ENCODE assay signal across 4 worm cellular contexts in genomic region chrIV:12724641-12725040, ce11.
TF ChIP-seq lines count a peak whose summit lies in the region.

TSS of gene T23F6.3 (minus strand) at chrIV:12724760.
TSS of gene rbd-1 (plus strand) at chrIV:12724986.

TF ChIP-seq in whole organism, L2 larva, 48 proteins besides CTCF, POLR2A, EP300 and RAD21 (continues in another document):
- peak; percentile 72 for TF ChIP-seq ceh-82 (tag; optimal IDR thresholded peaks at IDR 0.05; lab: Kevin White, UChicago)
- TF ChIP-seq egl-27 (tag; optimal IDR thresholded peaks at IDR 0.05; lab: Kevin White, UChicago): peak; percentile 86
- TF ChIP-seq sma-3 (GFP tag; optimal IDR thresholded peaks at IDR 0.05; lab: Kevin White, UChicago): peak; percentile 95
- TF ChIP-seq mab-5 (tag; optimal IDR thresholded peaks at IDR 0.05; lab: Kevin White, UChicago): peak; percentile 84
- TF ChIP-seq unc-39 (tag; optimal IDR thresholded peaks at IDR 0.05; lab: Kevin White, UChicago): no peak
- peak; percentile 94 for TF ChIP-seq sma-9 (GFP tag; optimal IDR thresholded peaks at IDR 0.05; lab: Kevin White, UChicago)
- no peak for TF ChIP-seq sma-9 (tag; optimal IDR thresholded peaks at IDR 0.05; lab: Kevin White, UChicago)
- TF ChIP-seq ZK546.5 (tag; optimal IDR thresholded peaks at IDR 0.05; lab: Kevin White, UChicago): peak; percentile 35
- no peak for TF ChIP-seq mbf-1 (tag; optimal IDR thresholded peaks at IDR 0.05; lab: Kevin White, UChicago)
- peak; percentile 76 for TF ChIP-seq snpc-4 (tag; optimal IDR thresholded peaks at IDR 0.05; lab: Kevin White, UChicago)
- TF ChIP-seq lin-13 (GFP tag; optimal IDR thresholded peaks at IDR 0.05; lab: Kevin White, UChicago): peak; percentile 89
- peak; percentile 89 for TF ChIP-seq F13H6.1 (tag; optimal IDR thresholded peaks at IDR 0.05; lab: Kevin White, UChicago)
- TF ChIP-seq lsy-2 (tag; optimal IDR thresholded peaks at IDR 0.05; lab: Kevin White, UChicago): peak; percentile 86 to 93
- no peak for TF ChIP-seq lin-39 (tag; optimal IDR thresholded peaks at IDR 0.05; lab: Kevin White, UChicago)
- peak; percentile 83 for TF ChIP-seq nhr-21 (tag; optimal IDR thresholded peaks at IDR 0.05; lab: Kevin White, UChicago)
- peak in 1 of 2 experiments; percentile 27 for TF ChIP-seq mdl-1 (tag; optimal IDR thresholded peaks at IDR 0.05; lab: Kevin White, UChicago)
- TF ChIP-seq nhr-77 (tag; optimal IDR thresholded peaks at IDR 0.05; lab: Kevin White, UChicago): no peak
- peak; percentile 83 for TF ChIP-seq nhr-25 (tag; optimal IDR thresholded peaks at IDR 0.05; lab: Kevin White, UChicago)
- peak; percentile 98 for TF ChIP-seq R02D3.7 (tag; optimal IDR thresholded peaks at IDR 0.05; lab: Kevin White, UChicago)
- peak; percentile 69 for TF ChIP-seq lin-11 (tag; optimal IDR thresholded peaks at IDR 0.05; lab: Kevin White, UChicago)
- TF ChIP-seq C34F6.9 (tag; optimal IDR thresholded peaks at IDR 0.05; lab: Kevin White, UChicago): peak; percentile 87
- peak; percentile 61 for TF ChIP-seq zag-1 (tag; optimal IDR thresholded peaks at IDR 0.05; lab: Kevin White, UChicago)
- TF ChIP-seq ceh-16 (tag; optimal IDR thresholded peaks at IDR 0.05; lab: Kevin White, UChicago): no peak

TF ChIP-seq in whole organism, L4 larva, 104 proteins besides CTCF, POLR2A, EP300 and RAD21 (continues in another document):
- TF ChIP-seq sdz-12 (GFP tag; optimal IDR thresholded peaks at IDR 0.05; lab: Kevin White, UChicago) (no peak), cey-2 (tag; optimal IDR thresholded peaks at IDR 0.05; lab: Kevin White, UChicago; ENCODE audit: borderline replicate concordance, insufficient read depth) (no peak), ztf-7 (tag; optimal IDR thresholded peaks at IDR 0.05; lab: Kevin White, UChicago) (peak; percentile 74), lin-38 (GFP tag; IDR thresholded peaks at IDR 0.05; lab: Robert Waterston, UW) (peak; percentile 83), gei-8 (GFP tag; optimal IDR thresholded peaks at IDR 0.05; lab: Kevin White, UChicago) (no peak), ZK546.5 (tag; optimal IDR thresholded peaks at IDR 0.05; lab: Kevin White, UChicago) (no peak), ceh-32 (tag; optimal IDR thresholded peaks at IDR 0.05; lab: Kevin White, UChicago; ENCODE audit: poor library complexity) (no peak), lin-13 (GFP tag; optimal IDR thresholded peaks at IDR 0.05; lab: Kevin White, UChicago) (peak; percentile 59), set-16 (GFP tag; IDR thresholded peaks at IDR 0.05; lab: Robert Waterston, UW) (no peak), F10B5.3 (tag; optimal IDR thresholded peaks at IDR 0.05; lab: Kevin White, UChicago) (no peak), saeg-2 (GFP tag; IDR thresholded peaks at IDR 0.05; lab: Robert Waterston, UW) (no peak), snpc-1.2 (GFP tag; IDR thresholded peaks at IDR 0.05; lab: Robert Waterston, UW) (peak; percentile 55; the same call in 1 of the 2 replicates), hlh-30 (tag; optimal IDR thresholded peaks at IDR 0.05; lab: Kevin White, UChicago; ENCODE audit: insufficient read depth) (peak; percentile 78), vab-7 (GFP tag; IDR thresholded peaks at IDR 0.05; lab: Robert Waterston, UW) (peak; percentile 66), ZK337.2 (GFP tag; IDR thresholded peaks at IDR 0.05; lab: Robert Waterston, UW) (peak; percentile 55; the same call in 1 of the 2 replicates), rbr-2 (tag; optimal IDR thresholded peaks at IDR 0.05; lab: Kevin White, UChicago) (peak; percentile 67), D1046.2 (GFP tag; IDR thresholded peaks at IDR 0.05; lab: Robert Waterston, UW) (no peak), pha-4 (GFP tag; IDR thresholded peaks at IDR 0.05; lab: Robert Waterston, UW) (peak; percentile 54; the same call in 1 of the 2 replicates), pha-4 (tag; optimal IDR thresholded peaks at IDR 0.05; lab: Kevin White, UChicago) (peak; percentile 83), unc-39 (tag; optimal IDR thresholded peaks at IDR 0.05; lab: Kevin White, UChicago) (no peak), daf-12 (tag; optimal IDR thresholded peaks at IDR 0.05; lab: Kevin White, UChicago) (no peak), nhr-11 (tag; optimal IDR thresholded peaks at IDR 0.05; lab: Kevin White, UChicago) (peak; percentile 65), nhr-10 (tag; optimal IDR thresholded peaks at IDR 0.05; lab: Kevin White, UChicago) (no peak)

TF ChIP-seq in whole organism, late embryonic, 69 proteins besides CTCF, POLR2A, EP300 and RAD21 (continues in another document):
- TF ChIP-seq ceh-24 (tag; optimal IDR thresholded peaks at IDR 0.05; lab: Kevin White, UChicago) (no peak), ceh-18 (tag; optimal IDR thresholded peaks at IDR 0.05; lab: Kevin White, UChicago) (peak; percentile 66), unc-86 (tag; optimal IDR thresholded peaks at IDR 0.05; lab: Kevin White, UChicago) (peak; percentile 43), nfya-1 (tag; optimal IDR thresholded peaks at IDR 0.05; lab: Kevin White, UChicago) (peak; percentile 70), ahr-1 (tag; optimal IDR thresholded peaks at IDR 0.05; lab: Kevin White, UChicago) (peak; percentile 29), ceh-2 (tag; optimal IDR thresholded peaks at IDR 0.05; lab: Kevin White, UChicago) (peak; percentile 83), ref-2 (tag; optimal IDR thresholded peaks at IDR 0.05; lab: Kevin White, UChicago) (peak; percentile 69), ets-4 (tag; optimal IDR thresholded peaks at IDR 0.05; lab: Kevin White, UChicago) (peak; percentile 76), dve-1 (tag; optimal IDR thresholded peaks at IDR 0.05; lab: Kevin White, UChicago) (peak; percentile 61), syd-9 (tag; optimal IDR thresholded peaks at IDR 0.05; lab: Kevin White, UChicago) (no peak), ceh-14 (tag; optimal IDR thresholded peaks at IDR 0.05; lab: Kevin White, UChicago) (peak; percentile 65), ceh-6 (GFP tag; optimal IDR thresholded peaks at IDR 0.05; lab: Kevin White, UChicago) (no peak), lim-6 (tag; optimal IDR thresholded peaks at IDR 0.05; lab: Kevin White, UChicago) (peak; percentile 27), hlh-15 (tag; optimal IDR thresholded peaks at IDR 0.05; lab: Kevin White, UChicago) (peak; percentile 16), C08G9.2 (tag; optimal IDR thresholded peaks at IDR 0.05; lab: Kevin White, UChicago) (peak; percentile 76), tbx-7 (tag; optimal IDR thresholded peaks at IDR 0.05; lab: Kevin White, UChicago) (peak; percentile 57), ceh-31 (tag; optimal IDR thresholded peaks at IDR 0.05; lab: Kevin White, UChicago) (peak; percentile 97), T23F11.4 (GFP tag; optimal IDR thresholded peaks at IDR 0.05; lab: Kevin White, UChicago) (no peak), unc-3 (GFP tag; conservative IDR thresholded peaks at IDR 0.05; lab: Robert Waterston, UW) (0 out of 2 replicates have a peak, but pooled peaks have one; percentile 12), unc-3 (tag; optimal IDR thresholded peaks at IDR 0.05; lab: Kevin White, UChicago) (peak; percentile 35), ceh-48 (tag; optimal IDR thresholded peaks at IDR 0.05; lab: Kevin White, UChicago) (no peak), ceh-34 (tag; optimal IDR thresholded peaks at IDR 0.05; lab: Kevin White, UChicago) (peak; percentile 77), elt-4 (tag; optimal IDR thresholded peaks at IDR 0.05; lab: Kevin White, UChicago) (no peak), ceh-22 (tag; optimal IDR thresholded peaks at IDR 0.05; lab: Kevin White, UChicago) (no peak), zip-5 (tag; optimal IDR thresholded peaks at IDR 0.05; lab: Kevin White, UChicago) (peak; percentile 62), mec-3 (tag; optimal IDR thresholded peaks at IDR 0.05; lab: Kevin White, UChicago; ENCODE audit: borderline replicate concordance) (peak; percentile 43)

TF ChIP-seq in whole organism, mixed stage, embryonic, 35 proteins besides CTCF, POLR2A, EP300 and RAD21:
- TF ChIP-seq unc-39 (tag; optimal IDR thresholded peaks at IDR 0.05; lab: Kevin White, UChicago) (no peak), elt-1 (tag; optimal IDR thresholded peaks at IDR 0.05; lab: Kevin White, UChicago; ENCODE audit: borderline replicate concordance, insufficient read depth) (no peak), lin-13 (tag; optimal IDR thresholded peaks at IDR 0.05; lab: Kevin White, UChicago) (peak; percentile 74), hlh-1 (tag; optimal IDR thresholded peaks at IDR 0.05; lab: Kevin White, UChicago) (peak; percentile 5), pha-4 (tag; optimal IDR thresholded peaks at IDR 0.05; lab: Kevin White, UChicago) (peak; percentile 73), lsy-2 (tag; optimal IDR thresholded peaks at IDR 0.05; lab: Kevin White, UChicago) (peak; percentile 78), lin-32 (GFP tag; optimal IDR thresholded peaks at IDR 0.05; lab: Kevin White, UChicago) (no peak), mls-2 (tag; optimal IDR thresholded peaks at IDR 0.05; lab: Kevin White, UChicago) (no peak), sptf-1 (tag; optimal IDR thresholded peaks at IDR 0.05; lab: Kevin White, UChicago) (peak; percentile 71), drap-1 (GFP tag; optimal IDR thresholded peaks at IDR 0.05; lab: Kevin White, UChicago) (peak; percentile 41), nhr-237 (tag; optimal IDR thresholded peaks at IDR 0.05; lab: Kevin White, UChicago) (peak; percentile 81), ces-1 (GFP tag; optimal IDR thresholded peaks at IDR 0.05; lab: Kevin White, UChicago) (no peak), mep-1 (tag; optimal IDR thresholded peaks at IDR 0.05; lab: Kevin White, UChicago) (peak; percentile 81), sem-2 (GFP tag; optimal IDR thresholded peaks at IDR 0.05; lab: Kevin White, UChicago) (no peak), M03D4.4 (tag; optimal IDR thresholded peaks at IDR 0.05; lab: Kevin White, UChicago) (peak; percentile 10), mab-5 (tag; optimal IDR thresholded peaks at IDR 0.05; lab: Kevin White, UChicago) (peak; percentile 40), unc-62 (GFP tag; optimal IDR thresholded peaks at IDR 0.05; lab: Kevin White, UChicago) (no peak), zip-8 (tag; optimal IDR thresholded peaks at IDR 0.05; lab: Kevin White, UChicago) (no peak)
